Worm (Caenorhabditis elegans) whole organism, dauer: ENCODE data around the gene taf-10.

Experiments
- unc-62 ChIP-seq: sonication (generic microtip); optimal IDR thresholded peaks from 2 replicates; lab custom pipeline; 2017; ENCODE audit warnings: missing biosample characterization, missing genetic modification reagents, missing genetic modification characterization

taf-10 gene

ce11 chrV:4707646-4708045, 20.7 kb downstream of the taf-10 start:
- TF ChIP-seq unc-62 (GFP tag; lab: Kevin White, UChicago) = no peak

- no peak for TF ChIP-seq unc-62 (GFP tag; lab: Kevin White, UChicago)
Measured at ce11 chrV:4710464-4710863, 23.6 kb downstream of the taf-10 start, which contains the start of gene oac-24. oac-24 (plus strand) TSS chrV:4710764.

ce11 chrV:4719965-4720364, 33.1 kb downstream of the taf-10 start, which contains the start of gene prx-6:
prx-6 (minus strand) TSS chrV:4720093.
- TF ChIP-seq unc-62 (GFP tag; lab: Kevin White, UChicago) = no peak

ce11 chrV:4720884-4721464, 34.1 kb downstream of the taf-10 start:
- no peak for TF ChIP-seq unc-62 (GFP tag; lab: Kevin White, UChicago)

- no peak for TF ChIP-seq unc-62 (GFP tag; lab: Kevin White, UChicago)
Measured at ce11 chrV:4722314-4722713, 35.4 kb downstream of the taf-10 start, which contains the start of gene F39G3.5. F39G3.5 (plus strand) TSS chrV:4722614.

- no peak for TF ChIP-seq unc-62 (GFP tag; lab: Kevin White, UChicago)
Measured at ce11 chrV:4724453-4724852, 37.5 kb downstream of the taf-10 start, which contains the start of gene F39G3.4. F39G3.4 (plus strand) TSS chrV:4724753.

ce11 chrV:4730075-4730474, 43.2 kb downstream of the taf-10 start, which contains the start of gene tig-2:
tig-2 (minus strand) TSS chrV:4730161.
- TF ChIP-seq unc-62 (GFP tag; lab: Kevin White, UChicago) = no peak

ce11 chrV:4731154-4731961, 44.5 kb downstream of the taf-10 start, which contains the start of gene F39G3.3:
F39G3.3 (plus strand) TSS chrV:4731911.
- no peak for TF ChIP-seq unc-62 (GFP tag; lab: Kevin White, UChicago)

- no peak for TF ChIP-seq unc-62 (GFP tag; lab: Kevin White, UChicago)
Measured at ce11 chrV:4733952-4734351, 47.0 kb downstream of the taf-10 start.

ce11 chrV:4734608-4735007, 47.7 kb downstream of the taf-10 start:
- no peak for TF ChIP-seq unc-62 (GFP tag; lab: Kevin White, UChicago)
